Fruit fly (Drosophila melanogaster) S2 (cell line): ENCODE data around the gene glob1.

ENCODE experiments used
- CG8478 ChIP-seq: fragments of >200 bp; optimal IDR thresholded peaks from 2 replicates; lab custom pipeline; 2018
- CTCF ChIP-seq, 2 experiments: fragments of >200 bp; optimal IDR thresholded peaks; 2 replicates each; lab custom pipeline; 2018

DNA sequence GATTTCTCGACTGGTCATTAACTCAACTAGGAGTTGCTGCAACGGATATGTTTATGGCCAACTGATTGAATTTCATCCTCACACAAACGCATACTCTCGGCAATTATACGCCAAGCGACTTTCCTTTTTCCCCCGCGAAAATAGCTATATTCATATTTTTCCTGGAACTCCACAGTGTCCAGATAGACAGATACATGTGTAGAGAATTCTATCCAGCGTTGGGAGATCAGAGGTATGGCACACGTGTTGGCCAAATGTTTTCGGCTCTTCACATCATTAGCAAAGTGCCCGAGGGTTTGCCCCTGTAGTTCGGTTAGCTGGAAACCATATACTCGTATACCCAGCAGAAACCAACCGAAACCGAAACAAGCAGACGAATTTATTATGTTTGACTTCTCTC lies 17.3 kb upstream of the glob1 start:
- TF ChIP-seq CG8478 (lab: Kevin White, UChicago), result no peak
- no peak for TF ChIP-seq CTCF (optimal IDR thresholded peaks at IDR 0.05; lab: Kevin White, UChicago)
